Fruit fly (Drosophila melanogaster) whole organism, embryonic: ENCODE measurements around the gene Obp73a.

ENCODE experiments used
- CG11085 ChIP-seq: fragments of 200-800 bp; sonication (Bioruptor generic); IDR thresholded peaks from 2 replicates; pipeline ENCODE4 v1.3.6; 2022; ENCODE audit warnings: missing biosample characterization, missing genetic modification characterization
- CG11504 ChIP-seq: fragments of 200-800 bp; sonication (Bioruptor generic); optimal IDR thresholded peaks from 3 replicates; lab custom pipeline; 2019; ENCODE audit warnings: missing biosample characterization, mild to moderate bottlenecking, missing genetic modification characterization, moderate library complexity
- CG13894 ChIP-seq: fragments of 200-800 bp; sonication (Bioruptor generic); optimal IDR thresholded peaks from 3 replicates; lab custom pipeline; 2018; ENCODE audit warnings: missing biosample characterization, mild to moderate bottlenecking, missing genetic modification characterization, moderate library complexity
- CG14014 ChIP-seq: fragments of 200-800 bp; sonication (Bioruptor generic); IDR thresholded peaks from 2 replicates; pipeline ENCODE4 v1.3.6; 2022; ENCODE audit warnings: missing biosample characterization, missing genetic modification characterization
- CG1603 ChIP-seq: fragments of 200-800 bp; sonication (Bioruptor generic); optimal IDR thresholded peaks from 2 replicates; lab custom pipeline; 2019; ENCODE audit warnings: missing biosample characterization, mild to moderate bottlenecking, missing genetic modification characterization, moderate library complexity
- CG17802 ChIP-seq: fragments of 200-800 bp; sonication (Bioruptor generic); optimal IDR thresholded peaks from 2 replicates; lab custom pipeline; 2018; ENCODE audit warnings: missing biosample characterization, mild to moderate bottlenecking, missing genetic modification characterization, moderate library complexity
- CG30020 ChIP-seq: fragments of 200-800 bp; optimal IDR thresholded peaks from 2 replicates; lab custom pipeline; 2019; ENCODE audit warnings: missing biosample characterization, mild to moderate bottlenecking, missing genetic modification characterization, moderate library complexity
- CG30431 ChIP-seq: fragments of 200-800 bp; sonication (Bioruptor generic); optimal IDR thresholded peaks from 2 replicates; lab custom pipeline; 2017; ENCODE audit warnings: missing biosample characterization, missing genetic modification characterization
- CG3163 ChIP-seq: fragments of 200-800 bp; sonication (Bioruptor generic); optimal IDR thresholded peaks from 3 replicates; lab custom pipeline; 2016; ENCODE audit warnings: missing biosample characterization, missing genetic modification characterization
- CG3407 ChIP-seq: fragments of 200-800 bp; sonication (Bioruptor generic); optimal IDR thresholded peaks from 2 replicates; lab custom pipeline; 2018; ENCODE audit warnings: missing biosample characterization, mild to moderate bottlenecking, missing genetic modification characterization
- CG4360 ChIP-seq: fragments of 200-800 bp; sonication (Bioruptor generic); IDR thresholded peaks from 2 replicates; pipeline ENCODE4 v1.3.6; 2022; ENCODE audit warnings: missing biosample characterization, missing genetic modification characterization
- CG4404 ChIP-seq: fragments of 200-800 bp; sonication (Bioruptor generic); IDR thresholded peaks from 2 replicates; pipeline ENCODE4 v1.3.6; 2022; ENCODE audit warnings: missing biosample characterization, missing genetic modification characterization
- CG6654 ChIP-seq: fragments of 200-800 bp; sonication (Bioruptor generic); optimal IDR thresholded peaks from 2 replicates; lab custom pipeline; 2017; ENCODE audit warnings: missing biosample characterization, mild to moderate bottlenecking, missing genetic modification characterization
- CG8290 ChIP-seq, 3 experiments: fragments of 200-800 bp; sonication (Bioruptor generic); optimal IDR thresholded peaks; 2 replicates each; lab custom pipeline; 2016 to 2019; ENCODE audit warnings: missing biosample characterization in 3 of 3, missing genetic modification characterization in 3 of 3, mild to moderate bottlenecking in 2 of 3, moderate library complexity in 1 of 3
- Dbx ChIP-seq: fragments of 200-800 bp; sonication (Bioruptor generic); IDR thresholded peaks from 3 replicates; pipeline ENCODE4 v1.3.6; 2022; ENCODE audit warnings: missing biosample characterization, missing genetic modification characterization
- Dref ChIP-seq: fragments of 200-800 bp; sonication (Bioruptor generic); IDR thresholded peaks from 2 replicates; pipeline ENCODE4 v1.3.6; 2022; ENCODE audit warnings: missing biosample characterization, missing genetic modification characterization
- E2f2 ChIP-seq: fragments of 200-800 bp; sonication (Bioruptor generic); IDR thresholded peaks from 2 replicates; pipeline ENCODE4 v1.3.6; 2022; ENCODE audit warnings: missing biosample characterization, missing genetic modification characterization
- Eip74EF ChIP-seq, 2 experiments: fragments of 200-800 bp in 1 of 2; fragments of >200 bp in 1 of 2; sonication (Bioruptor generic) in 1 of 2; optimal IDR thresholded peaks; 2 replicates each; lab custom pipeline; 2017 to 2019; ENCODE audit warnings: missing biosample characterization in 2 of 2, missing genetic modification characterization in 2 of 2, mild to moderate bottlenecking in 1 of 2, moderate library complexity in 1 of 2
- Fer1 ChIP-seq: fragments of 200-800 bp; sonication (Bioruptor generic); optimal IDR thresholded peaks from 2 replicates; lab custom pipeline; 2017; ENCODE audit warnings: missing biosample characterization, mild to moderate bottlenecking, missing genetic modification characterization
- Fer3 ChIP-seq: fragments of 200-800 bp; sonication (Bioruptor generic); optimal IDR thresholded peaks from 2 replicates; lab custom pipeline; 2018; ENCODE audit warnings: missing biosample characterization, mild to moderate bottlenecking, missing genetic modification characterization, moderate library complexity
- Jarid2 ChIP-seq: fragments of 200-800 bp; sonication (Bioruptor generic); optimal IDR thresholded peaks from 3 replicates; lab custom pipeline; 2017; ENCODE audit warnings: mild to moderate bottlenecking, missing biosample characterization, missing genetic modification reagents, missing genetic modification characterization
- Kr ChIP-seq: fragments of 200-800 bp; sonication (Bioruptor generic); optimal IDR thresholded peaks from 2 replicates; lab custom pipeline; 2017; ENCODE audit warnings: missing biosample characterization, mild to moderate bottlenecking, missing genetic modification characterization
- Meics ChIP-seq: fragments of 200-800 bp; sonication (Bioruptor generic); optimal IDR thresholded peaks from 2 replicates; lab custom pipeline; 2017; ENCODE audit warnings: missing biosample characterization, mild to moderate bottlenecking, missing genetic modification characterization
- Mes4 ChIP-seq: fragments of 200-800 bp; sonication (Bioruptor generic); optimal IDR thresholded peaks from 2 replicates; lab custom pipeline; 2016; ENCODE audit warnings: missing biosample characterization, missing genetic modification characterization
- NC2β ChIP-seq: fragments of 200-800 bp; sonication (Bioruptor generic); optimal IDR thresholded peaks from 2 replicates; lab custom pipeline; 2016; ENCODE audit warnings: missing biosample characterization, missing genetic modification characterization
- Ptx1 ChIP-seq: fragments of 200-800 bp; sonication (Bioruptor generic); IDR thresholded peaks from 2 replicates; pipeline ENCODE4 v1.3.6; 2022; ENCODE audit warnings: missing biosample characterization, missing genetic modification characterization
- Stat92E ChIP-seq, 3 experiments: fragments of >200 bp in 2 of 3; fragments of 200-800 bp in 1 of 3; sonication (Bioruptor generic) in 1 of 3; optimal IDR thresholded peaks; 2 replicates each; lab custom pipeline; 2017 to 2019; ENCODE audit warnings: missing biosample characterization in 3 of 3, missing genetic modification characterization in 3 of 3, mild to moderate bottlenecking in 1 of 3, moderate library complexity in 1 of 3
- aop ChIP-seq: fragments of 200-800 bp; sonication (Bioruptor generic); IDR thresholded peaks from 2 replicates; pipeline ENCODE4 v1.3.6; 2022; ENCODE audit warnings: missing biosample characterization, missing genetic modification characterization
- disco-r ChIP-seq: fragments of 200-800 bp; sonication (Bioruptor generic); optimal IDR thresholded peaks from 2 replicates; lab custom pipeline; 2016; ENCODE audit warnings: missing biosample characterization, missing genetic modification characterization
- esg ChIP-seq: fragments of 200-800 bp; sonication (Bioruptor generic); conservative IDR thresholded peaks from 2 replicates; pipeline ENCODE4 v1.3.6; 2022; ENCODE audit warnings: missing biosample characterization, missing genetic modification characterization
- eyg ChIP-seq: fragments of 200-800 bp; sonication (Bioruptor generic); optimal IDR thresholded peaks from 3 replicates; lab custom pipeline; 2016; ENCODE audit warnings: missing biosample characterization, missing genetic modification characterization
- gcm2 ChIP-seq: fragments of 200-800 bp; sonication (Bioruptor generic); optimal IDR thresholded peaks from 2 replicates; lab custom pipeline; 2016; ENCODE audit warnings: missing biosample characterization, missing genetic modification characterization
- ind ChIP-seq: fragments of 200-800 bp; sonication (Bioruptor generic); optimal IDR thresholded peaks from 3 replicates; lab custom pipeline; 2016; ENCODE audit warnings: missing biosample characterization, missing genetic modification characterization
- mirr ChIP-seq: fragments of 200-800 bp; sonication (Bioruptor generic); optimal IDR thresholded peaks from 3 replicates; lab custom pipeline; 2018; ENCODE audit warnings: missing biosample characterization, mild to moderate bottlenecking, missing genetic modification characterization
- mld ChIP-seq: fragments of 200-800 bp; sonication (Bioruptor generic); IDR thresholded peaks from 3 replicates; pipeline ENCODE4 v1.3.6; 2022; ENCODE audit warnings: missing biosample characterization, missing genetic modification characterization; ENCODE audit not compliant: partially characterized antibody
- oc ChIP-seq: fragments of 200-800 bp; sonication (Bioruptor generic); optimal IDR thresholded peaks from 2 replicates; lab custom pipeline; 2018; ENCODE audit warnings: missing biosample characterization, mild to moderate bottlenecking, missing genetic modification characterization, moderate library complexity
- p53 ChIP-seq: fragments of 200-800 bp; sonication (Bioruptor generic); optimal IDR thresholded peaks from 2 replicates; lab custom pipeline; 2016; ENCODE audit warnings: missing biosample characterization, missing genetic modification characterization
- pb ChIP-seq: fragments of 200-800 bp; sonication (Bioruptor generic); optimal IDR thresholded peaks from 3 replicates; lab custom pipeline; 2016; ENCODE audit warnings: missing biosample characterization, missing genetic modification characterization
- sc ChIP-seq, 3 experiments: fragments of >200 bp in 2 of 3; fragments of 200-800 bp in 1 of 3; sonication (Bioruptor generic) in 1 of 3; optimal IDR thresholded peaks; 2 replicates in 2 of 3; 3 replicates in 1 of 3; lab custom pipeline; 2017; ENCODE audit warnings: mild to moderate bottlenecking in 1 of 3, missing biosample characterization in 1 of 3, missing genetic modification characterization in 1 of 3, missing genetic modification reagents in 1 of 3
- sens-2 ChIP-seq: fragments of 200-800 bp; sonication (Bioruptor generic); IDR thresholded peaks from 2 replicates; pipeline ENCODE4 v1.3.6; 2022; ENCODE audit warnings: missing biosample characterization, missing genetic modification characterization
- sima ChIP-seq: fragments of 200-800 bp; sonication (Bioruptor generic); optimal IDR thresholded peaks from 2 replicates; lab custom pipeline; 2016; ENCODE audit warnings: missing biosample characterization, missing genetic modification characterization
- slou ChIP-seq: fragments of 200-800 bp; sonication (Bioruptor generic); optimal IDR thresholded peaks from 3 replicates; lab custom pipeline; 2016; ENCODE audit warnings: missing biosample characterization, missing genetic modification characterization
- stc ChIP-seq: fragments of 200-800 bp; sonication (Bioruptor generic); IDR thresholded peaks from 2 replicates; pipeline ENCODE4 v1.3.6; 2022; ENCODE audit warnings: missing biosample characterization, missing genetic modification characterization
- tgo ChIP-seq: fragments of 200-800 bp; sonication (Bioruptor generic); IDR thresholded peaks from 3 replicates; pipeline ENCODE4 v1.3.6; 2022; ENCODE audit warnings: missing biosample characterization, missing genetic modification characterization
- unpg ChIP-seq: fragments of 200-800 bp; sonication (Bioruptor generic); optimal IDR thresholded peaks from 3 replicates; lab custom pipeline; 2018; ENCODE audit warnings: missing biosample characterization, mild to moderate bottlenecking, missing genetic modification characterization, moderate library complexity
- zen ChIP-seq: fragments of 200-800 bp; sonication (Bioruptor generic); optimal IDR thresholded peaks from 3 replicates; lab custom pipeline; 2018; ENCODE audit warnings: missing biosample characterization, mild to moderate bottlenecking, missing genetic modification characterization, moderate library complexity
- zen2 ChIP-seq: fragments of 200-800 bp; sonication (Bioruptor generic); IDR thresholded peaks from 3 replicates; pipeline ENCODE4 v1.3.6; 2022; ENCODE audit warnings: missing biosample characterization, missing genetic modification characterization; ENCODE audit not compliant: partially characterized antibody
- zfh2 ChIP-seq: fragments of 200-800 bp; sonication (Bioruptor generic); optimal IDR thresholded peaks from 2 replicates; lab custom pipeline; 2016; ENCODE audit warnings: missing biosample characterization, missing genetic modification characterization

The Obp73a gene

DNA sequence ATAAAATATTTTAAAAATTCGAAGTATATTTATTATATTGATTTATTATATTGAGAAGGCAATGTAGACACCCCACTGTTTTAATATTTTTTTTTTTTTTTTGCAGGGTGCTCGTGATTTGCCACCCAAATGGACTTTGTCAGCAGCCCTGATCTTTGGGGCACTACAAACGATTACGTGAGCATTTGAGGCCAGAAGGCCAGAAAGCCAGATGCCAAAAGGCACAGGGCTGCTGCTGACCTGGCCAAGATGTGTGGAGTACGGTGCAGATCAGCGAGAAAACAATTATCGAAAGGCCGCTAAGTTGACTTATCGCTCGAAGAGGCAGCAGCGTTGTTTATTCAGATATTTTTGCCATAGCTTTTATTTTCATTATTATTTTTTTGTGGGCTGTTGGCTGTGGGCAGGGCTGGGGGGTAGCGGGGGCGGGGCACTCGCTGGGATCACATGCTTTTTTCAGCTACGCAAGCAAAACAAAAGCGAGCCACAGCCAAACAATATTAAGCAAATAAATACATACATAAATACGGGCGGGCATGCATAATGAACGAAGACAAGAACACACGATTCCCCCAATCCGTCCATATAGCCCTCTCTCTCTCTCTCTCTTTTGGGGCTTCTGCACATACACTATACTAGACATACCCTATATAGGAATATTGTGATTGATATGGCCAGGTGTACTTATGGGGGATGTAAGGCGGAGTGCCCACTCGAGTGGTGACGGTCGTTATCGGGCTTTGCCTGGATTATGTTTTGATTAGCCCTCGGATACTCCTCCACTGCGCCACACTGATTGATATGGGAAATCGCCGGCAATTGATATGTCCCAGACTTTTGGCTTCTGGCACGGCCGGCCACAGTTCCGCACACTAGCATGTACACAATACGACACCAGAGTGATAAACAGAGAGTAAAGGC is 59.4 kb downstream of the Obp73a start (continued):
- TF ChIP-seq Meics (GFP tag; lab: Kevin White, UChicago) (no peak), Ptx1 (GFP tag; lab: Robert Waterston, UW) (no peak), tgo (GFP tag; lab: Robert Waterston, UW) (no peak; the same call in 2 of the 3 replicates), Dbx (GFP tag; lab: Robert Waterston, UW) (peak; percentile 74), CG6654 (GFP tag; lab: Kevin White, UChicago) (no peak), E2f2 (GFP tag; lab: Robert Waterston, UW) (no peak), oc (no peak), sima (GFP tag; lab: Kevin White, UChicago) (no peak), CG14014 (GFP tag; lab: Robert Waterston, UW) (no peak), Eip74EF (GFP tag; optimal IDR thresholded peaks at IDR 0.05; lab: Kevin White, UChicago) (no peak), disco-r (GFP tag; lab: Kevin White, UChicago) (no peak), sc (optimal IDR thresholded peaks at IDR 0.05; lab: Kevin White, UChicago) (no peak), sc (GFP tag; optimal IDR thresholded peaks at IDR 0.05; lab: Kevin White, UChicago) (no peak), CG3407 (no peak), Kr (GFP tag; lab: Kevin White, UChicago) (no peak), zfh2 (GFP tag; lab: Kevin White, UChicago) (no peak), CG8290 (GFP tag; optimal IDR thresholded peaks at IDR 0.05; lab: Kevin White, UChicago) (no peak), CG8290 (tag; optimal IDR thresholded peaks at IDR 0.05; lab: Kevin White, UChicago) (peak in 1 of 2 experiments; percentile 2), mld (GFP tag; lab: Robert Waterston, UW) (no peak), Fer3 (tag; lab: Kevin White, UChicago) (no peak), CG4360 (GFP tag; lab: Robert Waterston, UW) (no peak), CG3163 (GFP tag; lab: Kevin White, UChicago) (no peak), Jarid2 (GFP tag; lab: Kevin White, UChicago) (peak; percentile 7), ind (no peak), CG11504 (no peak), unpg (no peak), CG30431 (no peak), CG4404 (GFP tag; lab: Robert Waterston, UW) (no peak), p53 (GFP tag; lab: Kevin White, UChicago) (no peak), aop (GFP tag; lab: Robert Waterston, UW) (no peak), NC2β (GFP tag; lab: Kevin White, UChicago) (no peak), CG17802 (tag; lab: Kevin White, UChicago) (no peak), zen (tag; lab: Kevin White, UChicago) (no peak), stc (GFP tag; lab: Robert Waterston, UW) (no peak), CG11085 (GFP tag; lab: Robert Waterston, UW) (no peak), CG30020 (no peak), eyg (GFP tag; lab: Kevin White, UChicago) (no peak), mirr (GFP tag; lab: Kevin White, UChicago) (peak; percentile 84), Fer1 (GFP tag; lab: Kevin White, UChicago) (peak; percentile 42), Stat92E (GFP tag; optimal IDR thresholded peaks at IDR 0.05; lab: Kevin White, UChicago) (no peak), Mes4 (GFP tag; lab: Kevin White, UChicago) (no peak), Dref (GFP tag; lab: Robert Waterston, UW) (no peak), CG1603 (tag; lab: Kevin White, UChicago) (no peak), gcm2 (GFP tag; lab: Kevin White, UChicago) (no peak), sens-2 (GFP tag; lab: Robert Waterston, UW) (no peak; the same call in 1 of the 2 replicates), CG13894 (tag; lab: Kevin White, UChicago) (peak; percentile 77), zen2 (GFP tag; lab: Robert Waterston, UW) (no peak), esg (no peak), slou (GFP tag; lab: Kevin White, UChicago) (no peak), pb (GFP tag; lab: Kevin White, UChicago) (no peak)
